Fruit fly (Drosophila melanogaster) whole organism, embryonic: Measurements from ENCODE around the gene Obp93a.
A peak's percentile ranks its signal among the peaks of the same experiment; 100 is the strongest.

Experiments
- Asciz ChIP-seq: fragments of 200-800 bp; sonication (Bioruptor generic); optimal IDR thresholded peaks from 2 replicates; lab custom pipeline; 2017; ENCODE audit warnings: missing biosample characterization, mild to moderate bottlenecking, missing genetic modification characterization, missing genetic modification reagents
- Bdp1 ChIP-seq: fragments of 200-800 bp; sonication (Bioruptor generic); optimal IDR thresholded peaks from 3 replicates; lab custom pipeline; 2016; ENCODE audit warnings: missing biosample characterization, missing genetic modification characterization
- BtbVII ChIP-seq: fragments of 200-800 bp; sonication (Bioruptor generic); optimal IDR thresholded peaks from 3 replicates; lab custom pipeline; 2017; ENCODE audit warnings: missing biosample characterization, mild to moderate bottlenecking, missing genetic modification characterization
- CG11398 ChIP-seq: fragments of 200-800 bp; sonication (Bioruptor generic); optimal IDR thresholded peaks from 2 replicates; lab custom pipeline; 2016; ENCODE audit warnings: missing biosample characterization, missing genetic modification characterization
- CG11723 ChIP-seq: fragments of 200-800 bp; sonication (Bioruptor generic); optimal IDR thresholded peaks from 2 replicates; lab custom pipeline; 2017; ENCODE audit warnings: missing biosample characterization, mild to moderate bottlenecking, missing genetic modification characterization
- CG12219 ChIP-seq: fragments of 200-800 bp; sonication (Bioruptor generic); optimal IDR thresholded peaks from 3 replicates; lab custom pipeline; 2018; ENCODE audit warnings: missing biosample characterization, mild to moderate bottlenecking, missing genetic modification characterization
- CG12769 ChIP-seq: fragments of 200-800 bp; sonication (Bioruptor generic); optimal IDR thresholded peaks from 2 replicates; lab custom pipeline; 2019; ENCODE audit warnings: missing biosample characterization, mild to moderate bottlenecking, missing genetic modification characterization, moderate library complexity
- CG13296 ChIP-seq: fragments of 200-800 bp; sonication (Bioruptor generic); optimal IDR thresholded peaks from 3 replicates; lab custom pipeline; 2018; ENCODE audit warnings: missing biosample characterization, mild to moderate bottlenecking, missing genetic modification characterization
- CG13424 ChIP-seq: fragments of 200-800 bp; sonication (Bioruptor generic); optimal IDR thresholded peaks from 2 replicates; lab custom pipeline; 2019; ENCODE audit warnings: missing biosample characterization, mild to moderate bottlenecking, missing genetic modification characterization, moderate library complexity
- CG17912 ChIP-seq: fragments of 200-800 bp; sonication (Bioruptor generic); optimal IDR thresholded peaks from 2 replicates; lab custom pipeline; 2018; ENCODE audit warnings: missing biosample characterization, mild to moderate bottlenecking, missing genetic modification characterization
- CG18011 ChIP-seq: fragments of 200-800 bp; sonication (Bioruptor generic); optimal IDR thresholded peaks from 2 replicates; lab custom pipeline; 2017; ENCODE audit warnings: missing biosample characterization, missing genetic modification characterization, mild to moderate bottlenecking, moderate library complexity, missing genotype
- CG18262 ChIP-seq: fragments of 200-800 bp; optimal IDR thresholded peaks from 3 replicates; lab custom pipeline; 2019; ENCODE audit warnings: missing biosample characterization, mild to moderate bottlenecking, missing genetic modification characterization, moderate library complexity
- CG2199 ChIP-seq: fragments of 200-800 bp; sonication (Bioruptor generic); IDR thresholded peaks from 3 replicates; pipeline ENCODE4 v1.3.6; 2022; ENCODE audit warnings: missing biosample characterization, missing genetic modification characterization
- CG34376 ChIP-seq: fragments of 200-800 bp; sonication (Bioruptor generic); optimal IDR thresholded peaks from 2 replicates; lab custom pipeline; 2018; ENCODE audit warnings: missing biosample characterization, mild to moderate bottlenecking, missing genetic modification characterization
- CG4282 ChIP-seq: fragments of 200-800 bp; sonication (Bioruptor generic); optimal IDR thresholded peaks from 2 replicates; lab custom pipeline; 2016; ENCODE audit warnings: missing biosample characterization, missing genetic modification characterization
- CG4360 ChIP-seq: fragments of 200-800 bp; sonication (Bioruptor generic); IDR thresholded peaks from 2 replicates; pipeline ENCODE4 v1.3.6; 2022; ENCODE audit warnings: missing biosample characterization, missing genetic modification characterization
- CG5953 ChIP-seq: fragments of 200-800 bp; sonication (Bioruptor generic); IDR thresholded peaks from 2 replicates; pipeline ENCODE4 v1.3.6; 2022; ENCODE audit warnings: missing biosample characterization, missing genetic modification characterization
- CG6175 ChIP-seq: fragments of 200-800 bp; sonication (Bioruptor generic); IDR thresholded peaks from 3 replicates; pipeline ENCODE4 v1.3.6; 2022; ENCODE audit warnings: missing biosample characterization, missing genetic modification characterization
- CG6683 ChIP-seq: fragments of 200-800 bp; sonication (Bioruptor generic); optimal IDR thresholded peaks from 2 replicates; lab custom pipeline; 2017; ENCODE audit warnings: missing biosample characterization, mild to moderate bottlenecking, missing genetic modification characterization, missing genetic modification reagents
- CG7745 ChIP-seq: fragments of 200-800 bp; sonication (Bioruptor generic); optimal IDR thresholded peaks from 2 replicates; lab custom pipeline; 2018; ENCODE audit warnings: missing biosample characterization, mild to moderate bottlenecking, missing genetic modification characterization, moderate library complexity
- CG9797 ChIP-seq: fragments of 200-800 bp; sonication (Bioruptor generic); optimal IDR thresholded peaks from 3 replicates; lab custom pipeline; 2018; ENCODE audit warnings: missing biosample characterization, mild to moderate bottlenecking, missing genetic modification characterization
- CkIIα-i1 ChIP-seq: fragments of 200-800 bp; sonication (Bioruptor generic); IDR thresholded peaks from 2 replicates; pipeline ENCODE4 v1.3.6; 2022; ENCODE audit warnings: missing biosample characterization, missing genetic modification characterization
- CoRest ChIP-seq: fragments of 200-800 bp; sonication (Bioruptor generic); optimal IDR thresholded peaks from 3 replicates; lab custom pipeline; 2018; ENCODE audit warnings: missing biosample characterization, mild to moderate bottlenecking, missing genetic modification characterization, moderate library complexity
- D ChIP-seq, 2 experiments: fragments of 200-800 bp in 1 of 2; fragments of >200 bp in 1 of 2; sonication (Bioruptor generic) in 1 of 2; optimal IDR thresholded peaks; 2 replicates in 1 of 2; 3 replicates in 1 of 2; lab custom pipeline; 2017; ENCODE audit warnings: mild to moderate bottlenecking in 1 of 2, missing biosample characterization in 1 of 2, missing genetic modification characterization in 1 of 2, missing genetic modification reagents in 1 of 2
- Dfd ChIP-seq, 2 experiments: fragments of >200 bp; optimal IDR thresholded peaks; 2 replicates each; lab custom pipeline; 2017; ENCODE audit warnings: missing biosample characterization in 2 of 2, missing genetic modification characterization in 2 of 2
- Fer2 ChIP-seq: fragments of 200-800 bp; sonication (Bioruptor generic); optimal IDR thresholded peaks from 2 replicates; lab custom pipeline; 2018; ENCODE audit warnings: missing biosample characterization, mild to moderate bottlenecking, missing genetic modification characterization, moderate library complexity
- Hand ChIP-seq: fragments of 200-800 bp; sonication (Bioruptor generic); optimal IDR thresholded peaks from 2 replicates; lab custom pipeline; 2017; ENCODE audit warnings: mild to moderate bottlenecking, missing biosample characterization, missing genetic modification reagents, missing genetic modification characterization
- MTF-1 ChIP-seq: fragments of 200-800 bp; sonication (Bioruptor generic); optimal IDR thresholded peaks from 2 replicates; lab custom pipeline; 2018; ENCODE audit warnings: missing biosample characterization, mild to moderate bottlenecking, missing genetic modification characterization, borderline replicate concordance
- Meics ChIP-seq: fragments of 200-800 bp; sonication (Bioruptor generic); optimal IDR thresholded peaks from 2 replicates; lab custom pipeline; 2017; ENCODE audit warnings: missing biosample characterization, mild to moderate bottlenecking, missing genetic modification characterization
- Oli ChIP-seq: fragments of 200-800 bp; sonication (Bioruptor generic); optimal IDR thresholded peaks from 2 replicates; lab custom pipeline; 2018; ENCODE audit warnings: missing biosample characterization, mild to moderate bottlenecking, missing genetic modification characterization, moderate library complexity
- PHDP ChIP-seq: fragments of 200-800 bp; sonication (Bioruptor generic); optimal IDR thresholded peaks from 3 replicates; lab custom pipeline; 2018; ENCODE audit warnings: missing biosample characterization, mild to moderate bottlenecking, missing genetic modification characterization, moderate library complexity
- bigmax ChIP-seq: fragments of 200-800 bp; sonication (Bioruptor generic); optimal IDR thresholded peaks from 2 replicates; lab custom pipeline; 2018; ENCODE audit warnings: missing biosample characterization, mild to moderate bottlenecking, missing genetic modification characterization
- crp ChIP-seq, 2 experiments: fragments of 200-800 bp; sonication (Bioruptor generic); optimal IDR thresholded peaks; 2 replicates in 1 of 2; 3 replicates in 1 of 2; lab custom pipeline; 2017; ENCODE audit warnings: missing biosample characterization in 2 of 2, missing genetic modification characterization in 2 of 2, mild to moderate bottlenecking in 1 of 2, moderate library complexity in 1 of 2
- dmrt99B ChIP-seq: fragments of 200-800 bp; sonication (Bioruptor generic); optimal IDR thresholded peaks from 2 replicates; lab custom pipeline; 2018; ENCODE audit warnings: missing biosample characterization, mild to moderate bottlenecking, missing genetic modification characterization, moderate library complexity
- gcm2 ChIP-seq: fragments of 200-800 bp; sonication (Bioruptor generic); optimal IDR thresholded peaks from 2 replicates; lab custom pipeline; 2016; ENCODE audit warnings: missing biosample characterization, missing genetic modification characterization
- h ChIP-seq: fragments of >200 bp; optimal IDR thresholded peaks from 2 replicates; lab custom pipeline; 2017
- kah ChIP-seq: fragments of 200-800 bp; sonication (Bioruptor generic); optimal IDR thresholded peaks from 2 replicates; lab custom pipeline; 2018; ENCODE audit warnings: missing biosample characterization, mild to moderate bottlenecking, missing genetic modification characterization
- kay ChIP-seq: fragments of 200-800 bp; sonication (Bioruptor generic); optimal IDR thresholded peaks from 2 replicates; lab custom pipeline; 2016; ENCODE audit warnings: missing biosample characterization, missing genetic modification characterization
- knrl ChIP-seq: fragments of 200-800 bp; sonication (Bioruptor generic); IDR thresholded peaks from 3 replicates; pipeline ENCODE4 v1.3.6; 2022; ENCODE audit warnings: missing biosample characterization, missing genetic modification characterization; ENCODE audit not compliant: partially characterized antibody
- lola ChIP-seq, 3 experiments: fragments of >200 bp in 2 of 3; fragments of 200-800 bp in 1 of 3; sonication (Bioruptor generic) in 1 of 3; optimal IDR thresholded peaks; 2 replicates each; lab custom pipeline; 2017 to 2019; ENCODE audit warnings: missing biosample characterization in 3 of 3, missing genetic modification characterization in 3 of 3, mild to moderate bottlenecking in 1 of 3, moderate library complexity in 1 of 3
- pzg ChIP-seq: fragments of 200-800 bp; sonication (Bioruptor generic); optimal IDR thresholded peaks from 3 replicates; lab custom pipeline; 2018; ENCODE audit warnings: missing biosample characterization, mild to moderate bottlenecking, missing genetic modification characterization, moderate library complexity
- ranshi ChIP-seq: fragments of 200-800 bp; sonication (Bioruptor generic); IDR thresholded peaks from 2 replicates; pipeline ENCODE4 v1.3.6; 2022; ENCODE audit warnings: missing biosample characterization, missing genetic modification characterization
- schlank ChIP-seq: fragments of 200-800 bp; sonication (Bioruptor generic); optimal IDR thresholded peaks from 2 replicates; lab custom pipeline; 2018; ENCODE audit warnings: missing biosample characterization, mild to moderate bottlenecking, missing genetic modification characterization
- sens ChIP-seq: fragments of 200-800 bp; sonication (Bioruptor generic); peaks from one replicate; lab custom pipeline; 2016; ENCODE audit warnings: missing biosample characterization, missing genetic modification characterization
- tio ChIP-seq: fragments of 200-800 bp; sonication (Bioruptor generic); optimal IDR thresholded peaks from 2 replicates; lab custom pipeline; 2017; ENCODE audit warnings: missing biosample characterization, missing genetic modification characterization, inconsistent platforms
- tll ChIP-seq, 2 experiments: fragments of 200-800 bp in 1 of 2; fragments of >200 bp in 1 of 2; sonication (Bioruptor generic) in 1 of 2; optimal IDR thresholded peaks; 2 replicates each; lab custom pipeline; 2017 to 2019; ENCODE audit warnings: missing biosample characterization in 2 of 2, missing genetic modification characterization in 2 of 2, mild to moderate bottlenecking in 1 of 2, moderate library complexity in 1 of 2
- zen ChIP-seq: fragments of 200-800 bp; sonication (Bioruptor generic); optimal IDR thresholded peaks from 3 replicates; lab custom pipeline; 2018; ENCODE audit warnings: missing biosample characterization, mild to moderate bottlenecking, missing genetic modification characterization, moderate library complexity
- zen2 ChIP-seq: fragments of 200-800 bp; sonication (Bioruptor generic); IDR thresholded peaks from 3 replicates; pipeline ENCODE4 v1.3.6; 2022; ENCODE audit warnings: missing biosample characterization, missing genetic modification characterization; ENCODE audit not compliant: partially characterized antibody

Gene Obp93a

dm6 chr3R:21138220-21138754, 8.8 kb upstream of the Obp93a start, which contains the start of gene meigo:
Gene meigo (plus strand): TSS chr3R:21138270.
- TF ChIP-seq CG12769 (tag; lab: Kevin White, UChicago) (no peak), pzg (GFP tag; lab: Kevin White, UChicago) (peak; percentile 83), CG18011 (GFP tag; lab: Kevin White, UChicago) (peak; percentile 54), CG6175 (GFP tag; lab: Robert Waterston, UW) (no peak), CG34376 (GFP tag; lab: Kevin White, UChicago) (peak; percentile 48), CG5953 (no peak), zen2 (no peak), bigmax (no peak), gcm2 (GFP tag; lab: Kevin White, UChicago) (no peak), CG4282 (GFP tag; lab: Kevin White, UChicago) (no peak), CG11723 (GFP tag; lab: Kevin White, UChicago) (no peak), D (optimal IDR thresholded peaks at IDR 0.05; lab: Kevin White, UChicago) (no peak), D (GFP tag; optimal IDR thresholded peaks at IDR 0.05; lab: Kevin White, UChicago) (no peak), zen (tag; lab: Kevin White, UChicago) (peak; percentile 75), ranshi (GFP tag; lab: Robert Waterston, UW) (0 out of 2 replicates have a peak, but pooled peaks have one; percentile 28), CG17912 (GFP tag; lab: Kevin White, UChicago) (no peak), CG13424 (tag; lab: Kevin White, UChicago) (peak; percentile 76), CG7745 (tag; lab: Kevin White, UChicago) (no peak), CG11398 (GFP tag; lab: Kevin White, UChicago) (peak; percentile 31), schlank (tag; lab: Kevin White, UChicago) (peak; percentile 17), CoRest (tag; lab: Kevin White, UChicago) (peak; percentile 86), Hand (peak; percentile 20), Asciz (GFP tag; lab: Kevin White, UChicago) (no peak), knrl (GFP tag; lab: Robert Waterston, UW) (no peak), BtbVII (GFP tag; lab: Kevin White, UChicago) (peak; percentile 34), CG13296 (GFP tag; lab: Kevin White, UChicago) (peak; percentile 76), tll (GFP tag; optimal IDR thresholded peaks at IDR 0.05; lab: Kevin White, UChicago) (peak; percentile 31 to 56), tio (GFP tag; lab: Kevin White, UChicago) (no peak), PHDP (tag; lab: Kevin White, UChicago) (peak; percentile 64), kah (GFP tag; lab: Kevin White, UChicago) (peak; percentile 16), crp (GFP tag; optimal IDR thresholded peaks at IDR 0.05; lab: Kevin White, UChicago) (peak in 1 of 2 experiments; percentile 51), sens (GFP tag; lab: Kevin White, UChicago) (peak; percentile 95), lola (GFP tag; optimal IDR thresholded peaks at IDR 0.05; lab: Kevin White, UChicago) (peak in 1 of 3 experiments; percentile 61), dmrt99B (tag; lab: Kevin White, UChicago) (no peak), CG18262 (tag; lab: Kevin White, UChicago) (peak; percentile 74), CG12219 (GFP tag; lab: Kevin White, UChicago) (no peak), Dfd (GFP tag; optimal IDR thresholded peaks at IDR 0.05; lab: Kevin White, UChicago) (no peak), CkIIα-i1 (GFP tag; lab: Robert Waterston, UW) (no peak), MTF-1 (GFP tag; lab: Kevin White, UChicago) (no peak), h (lab: Kevin White, UChicago) (no peak), Bdp1 (GFP tag; lab: Kevin White, UChicago) (no peak), CG4360 (GFP tag; lab: Robert Waterston, UW) (no peak), Oli (peak; percentile 53), CG9797 (GFP tag; lab: Kevin White, UChicago) (peak; percentile 91), CG6683 (GFP tag; lab: Kevin White, UChicago) (peak; percentile 9), CG2199 (no peak), kay (GFP tag; lab: Kevin White, UChicago) (peak; percentile 41), Fer2 (peak; percentile 62), Meics (GFP tag; lab: Kevin White, UChicago) (peak; percentile 57)
